Fruit fly (Drosophila melanogaster): ENCODE measurements around the gene Task7.

- TF ChIP-seq Myc (optimal IDR thresholded peaks at IDR 0.05) (no peak), Sin3A (optimal IDR thresholded peaks at IDR 0.05) (no peak)
These were observed 42.9 kb upstream of the Task7 start for dm6 chr3R:9454980-9455379.

Data from Kc167 (cell line).